Worm (Caenorhabditis elegans): ENCODE measurements around the gene C16C10.2.

The C16C10.2 gene

ce11 chrIII:4191091-4191638 lies 12.7 kb upstream of the C16C10.2 start, which contains the start of gene dnj-16:
dnj-16 (plus strand) TSS chrIII:4191141.
- TF ChIP-seq unc-62 (GFP tag; optimal IDR thresholded peaks at IDR 0.05) (no peak), C34F6.9 (tag; optimal IDR thresholded peaks at IDR 0.05) (peak; percentile 87), nhr-129 (tag; optimal IDR thresholded peaks at IDR 0.05) (peak; percentile 66), mab-5 (tag; optimal IDR thresholded peaks at IDR 0.05) (peak; percentile 16), lsy-2 (tag; optimal IDR thresholded peaks at IDR 0.05) (peak; percentile 8 to 55), F13H6.1 (tag; optimal IDR thresholded peaks at IDR 0.05) (no peak), fos-1 (tag; optimal IDR thresholded peaks at IDR 0.05) (peak; percentile 97), Y55F3AM.14 (GFP tag; optimal IDR thresholded peaks at IDR 0.05) (no peak), mdl-1 (tag; optimal IDR thresholded peaks at IDR 0.05) (peak in 1 of 2 experiments; percentile 2), crh-2 (tag; optimal IDR thresholded peaks at IDR 0.05) (peak; percentile 74), unc-55 (GFP tag; optimal IDR thresholded peaks at IDR 0.05) (peak; percentile 94), blmp-1 (tag; optimal IDR thresholded peaks at IDR 0.05; ENCODE audit: insufficient read depth) (no peak), lin-13 (GFP tag; optimal IDR thresholded peaks at IDR 0.05) (peak; percentile 29), sma-9 (GFP tag; optimal IDR thresholded peaks at IDR 0.05) (peak; percentile 12), sma-9 (tag; optimal IDR thresholded peaks at IDR 0.05) (no peak), ztf-4 (tag; optimal IDR thresholded peaks at IDR 0.05) (peak; percentile 23)

ce11 chrIII:4190241-4190640 lies 11.8 kb upstream of the C16C10.2 start, which contains the start of gene spp-28:
spp-28 (minus strand) TSS chrIII:4190341.
- no peak for TF ChIP-seq aly-2 (tag; optimal IDR thresholded peaks at IDR 0.05)
- no peak for TF ChIP-seq nhr-12 (tag; optimal IDR thresholded peaks at IDR 0.05)
- no peak for TF ChIP-seq skn-1 (tag; optimal IDR thresholded peaks at IDR 0.05)
- no peak for TF ChIP-seq nhr-25 (tag; optimal IDR thresholded peaks at IDR 0.05)
- no peak for TF ChIP-seq sem-4 (tag; optimal IDR thresholded peaks at IDR 0.05)
- TF ChIP-seq R02D3.7 (tag; optimal IDR thresholded peaks at IDR 0.05): no peak
- no peak for TF ChIP-seq ztf-11 (tag; optimal IDR thresholded peaks at IDR 0.05)
- TF ChIP-seq nhr-10 (tag; optimal IDR thresholded peaks at IDR 0.05): no peak
- TF ChIP-seq nhr-11 (tag; optimal IDR thresholded peaks at IDR 0.05): no peak
- TF ChIP-seq zag-1 (tag; optimal IDR thresholded peaks at IDR 0.05): no peak

ce11 chrIII:4189602-4190001 lies 11.1 kb upstream of the C16C10.2 start:
- TF ChIP-seq fos-1 (tag; optimal IDR thresholded peaks at IDR 0.05) (peak; percentile 17), sem-4 (tag; optimal IDR thresholded peaks at IDR 0.05) (no peak), blmp-1 (tag; optimal IDR thresholded peaks at IDR 0.05; ENCODE audit: insufficient read depth) (peak; percentile 84)

- peak; percentile 41 for TF ChIP-seq nhr-25 (tag; optimal IDR thresholded peaks at IDR 0.05)
- TF ChIP-seq sma-9 (GFP tag; optimal IDR thresholded peaks at IDR 0.05): no peak
- no peak for TF ChIP-seq sma-9 (tag; optimal IDR thresholded peaks at IDR 0.05)
- no peak for TF ChIP-seq sma-3 (GFP tag; optimal IDR thresholded peaks at IDR 0.05)
- TF ChIP-seq blmp-1 (tag; optimal IDR thresholded peaks at IDR 0.05; ENCODE audit: insufficient read depth): peak; percentile 75
- TF ChIP-seq F13H6.1 (tag; optimal IDR thresholded peaks at IDR 0.05): no peak
These were observed 9.4 kb upstream of the C16C10.2 start, which contains the start of gene R74.2 for ce11 chrIII:4187845-4188244. R74.2 (plus strand) TSS chrIII:4188160.

- TF ChIP-seq nhr-11 (tag; optimal IDR thresholded peaks at IDR 0.05) (no peak), unc-62 (GFP tag; optimal IDR thresholded peaks at IDR 0.05) (no peak), nhr-6 (tag; optimal IDR thresholded peaks at IDR 0.05) (no peak), nhr-129 (tag; optimal IDR thresholded peaks at IDR 0.05) (no peak), unc-39 (tag; optimal IDR thresholded peaks at IDR 0.05) (no peak), ztf-1 (GFP tag; conservative IDR thresholded peaks at IDR 0.05) (no peak), lsy-2 (tag; optimal IDR thresholded peaks at IDR 0.05) (peak in 1 of 2 experiments; percentile 12), skn-1 (tag; optimal IDR thresholded peaks at IDR 0.05) (no peak), ceh-16 (tag; optimal IDR thresholded peaks at IDR 0.05) (no peak), nhr-10 (tag; optimal IDR thresholded peaks at IDR 0.05) (no peak), nhr-25 (tag; optimal IDR thresholded peaks at IDR 0.05) (no peak), ama-1 (optimal IDR thresholded peaks at IDR 0.05) (no peak), mbf-1 (tag; optimal IDR thresholded peaks at IDR 0.05) (no peak), sem-4 (tag; optimal IDR thresholded peaks at IDR 0.05) (no peak), egl-27 (tag; optimal IDR thresholded peaks at IDR 0.05) (no peak), nhr-23 (tag; optimal IDR thresholded peaks at IDR 0.05) (no peak), alr-1 (tag; optimal IDR thresholded peaks at IDR 0.05) (no peak), nhr-21 (tag; optimal IDR thresholded peaks at IDR 0.05) (no peak), C34F6.9 (tag; optimal IDR thresholded peaks at IDR 0.05) (peak; percentile 30), ZK546.5 (tag; optimal IDR thresholded peaks at IDR 0.05) (no peak), crh-2 (tag; optimal IDR thresholded peaks at IDR 0.05) (peak; percentile 21), elt-1 (tag; optimal IDR thresholded peaks at IDR 0.05) (no peak), mab-5 (tag; optimal IDR thresholded peaks at IDR 0.05) (no peak)
These were observed 8.4 kb upstream of the C16C10.2 start, which contains the start of gene lars-1 for ce11 chrIII:4186751-4187309. lars-1 (minus strand) TSS chrIII:4186801.

Measured in whole organism, L2 larva.